ENCODE assay signal across 1 fruit fly cellular context in genomic region chr3R:8670529-8671491, dm6.
A peak's percentile ranks its signal among the peaks of the same experiment; 100 is the strongest.
TF ChIP-seq lines count a peak whose summit lies in the region.

TSS of gene p (minus strand) at chr3R:8670684.

TF ChIP-seq in whole organism, embryonic, 481 proteins besides CTCF, POLR2A, EP300 and RAD21 (continued from another document and continues in another):
- TF ChIP-seq CG3847 (GFP tag; IDR thresholded peaks at IDR 0.05; lab: Robert Waterston, UW) (no peak), CG33213 (GFP tag; optimal IDR thresholded peaks at IDR 0.05; lab: Kevin White, UChicago) (peak; percentile 6), CG6683 (GFP tag; optimal IDR thresholded peaks at IDR 0.05; lab: Kevin White, UChicago) (no peak), CG31441 (GFP tag; IDR thresholded peaks at IDR 0.05; lab: Robert Waterston, UW) (peak; percentile 26; the same call in 1 of the 2 replicates), croc (GFP tag; conservative IDR thresholded peaks at IDR 0.05; lab: Robert Waterston, UW) (no peak), bowl (GFP tag; IDR thresholded peaks at IDR 0.05; lab: Robert Waterston, UW) (no peak), Deaf1 (tag; optimal IDR thresholded peaks at IDR 0.05; lab: Kevin White, UChicago) (no peak), Oli (tag; optimal IDR thresholded peaks at IDR 0.05; lab: Kevin White, UChicago) (peak; percentile 17), CG34224 (GFP tag; IDR thresholded peaks at IDR 0.05; lab: Robert Waterston, UW; ENCODE audit: partially characterized antibody) (no peak), salm (tag; optimal IDR thresholded peaks at IDR 0.05; lab: Kevin White, UChicago) (peak; percentile 64), dmrt99B (tag; optimal IDR thresholded peaks at IDR 0.05; lab: Kevin White, UChicago) (peak; percentile 37), HLH4C (GFP tag; IDR thresholded peaks at IDR 0.05; lab: Robert Waterston, UW; ENCODE audit: partially characterized antibody) (no peak), Ravus (GFP tag; IDR thresholded peaks at IDR 0.05; lab: Robert Waterston, UW) (no peak), phol (tag; optimal IDR thresholded peaks at IDR 0.05; lab: Kevin White, UChicago) (peak; percentile 38), CG15479 (GFP tag; optimal IDR thresholded peaks at IDR 0.05; lab: Kevin White, UChicago) (peak; percentile 68), cad (GFP tag; optimal IDR thresholded peaks at IDR 0.05; lab: Kevin White, UChicago) (no peak), CG17385 (GFP tag; optimal IDR thresholded peaks at IDR 0.05; lab: Kevin White, UChicago) (peak; percentile 36), bcd (GFP tag; optimal IDR thresholded peaks at IDR 0.05; lab: Kevin White, UChicago) (peak; percentile 32), Sox102F (GFP tag; optimal IDR thresholded peaks at IDR 0.05; lab: Kevin White, UChicago) (peak; percentile 41), E2f2 (GFP tag; IDR thresholded peaks at IDR 0.05; lab: Robert Waterston, UW) (no peak), org-1 (GFP tag; optimal IDR thresholded peaks at IDR 0.05; lab: Kevin White, UChicago) (peak; percentile 9), Hey (tag; optimal IDR thresholded peaks at IDR 0.05; lab: Kevin White, UChicago) (no peak), Drgx (GFP tag; IDR thresholded peaks at IDR 0.05; lab: Robert Waterston, UW) (peak; percentile 37), ttk (GFP tag; IDR thresholded peaks at IDR 0.05; lab: Robert Waterston, UW) (peak; percentile 37; the same call in 1 of the 2 replicates), grau (tag; optimal IDR thresholded peaks at IDR 0.05; lab: Kevin White, UChicago) (peak; percentile 15), slp2 (GFP tag; optimal IDR thresholded peaks at IDR 0.05; lab: Kevin White, UChicago) (peak; percentile 36), Neu2 (GFP tag; optimal IDR thresholded peaks at IDR 0.05; lab: Kevin White, UChicago; ENCODE audit: borderline replicate concordance) (peak; percentile 44), chm (GFP tag; IDR thresholded peaks at IDR 0.05; lab: Robert Waterston, UW) (0 out of 2 replicates have a peak, but pooled peaks have one; percentile 32), CG12391 (tag; optimal IDR thresholded peaks at IDR 0.05; lab: Kevin White, UChicago) (peak; percentile 17), Mad (GFP tag; optimal IDR thresholded peaks at IDR 0.05; lab: Kevin White, UChicago) (no peak), Eip74EF (GFP tag; optimal IDR thresholded peaks at IDR 0.05; lab: Kevin White, UChicago) (peak in 1 of 2 experiments; percentile 50), ATbp (GFP tag; optimal IDR thresholded peaks at IDR 0.05; lab: Kevin White, UChicago) (peak; percentile 42), CG4820 (GFP tag; optimal IDR thresholded peaks at IDR 0.05; lab: Kevin White, UChicago) (no peak), CG1233 (GFP tag; optimal IDR thresholded peaks at IDR 0.05; lab: Kevin White, UChicago) (peak; percentile 34), CG11695 (GFP tag; IDR thresholded peaks at IDR 0.05; lab: Robert Waterston, UW) (peak; percentile 26; the same call in 1 of the 3 replicates), PHDP (tag; optimal IDR thresholded peaks at IDR 0.05; lab: Kevin White, UChicago) (peak; percentile 56), CG14710 (tag; optimal IDR thresholded peaks at IDR 0.05; lab: Kevin White, UChicago) (peak; percentile 6), CG10209 (GFP tag; optimal IDR thresholded peaks at IDR 0.05; lab: Kevin White, UChicago) (peak; percentile 43), usp (GFP tag; optimal IDR thresholded peaks at IDR 0.05; lab: Kevin White, UChicago) (no peak), ftz-f1 (GFP tag; optimal IDR thresholded peaks at IDR 0.05; lab: Kevin White, UChicago) (no peak), CG2712 (tag; optimal IDR thresholded peaks at IDR 0.05; lab: Kevin White, UChicago) (peak; percentile 14), esg (GFP tag; conservative IDR thresholded peaks at IDR 0.05; lab: Robert Waterston, UW) (no peak), Jarid2 (GFP tag; optimal IDR thresholded peaks at IDR 0.05; lab: Kevin White, UChicago) (no peak), hb (GFP tag; IDR thresholded peaks at IDR 0.05; lab: Robert Waterston, UW; ENCODE audit: partially characterized antibody) (no peak), Sry-δ (GFP tag; optimal IDR thresholded peaks at IDR 0.05; lab: Kevin White, UChicago) (no peak), onecut (GFP tag; IDR thresholded peaks at IDR 0.05; lab: Robert Waterston, UW) (0 out of 2 replicates have a peak, but pooled peaks have one; percentile 12), pnt (GFP tag; optimal IDR thresholded peaks at IDR 0.05; lab: Kevin White, UChicago) (peak; percentile 34), emc (GFP tag; optimal IDR thresholded peaks at IDR 0.05; lab: Kevin White, UChicago) (peak; percentile 22), mld (GFP tag; IDR thresholded peaks at IDR 0.05; lab: Robert Waterston, UW; ENCODE audit: partially characterized antibody) (no peak), Hr78 (GFP tag; optimal IDR thresholded peaks at IDR 0.05; lab: Kevin White, UChicago) (peak in 1 of 2 experiments; percentile 98), Sox100B (GFP tag; optimal IDR thresholded peaks at IDR 0.05; lab: Kevin White, UChicago) (peak; percentile 40), CG17912 (GFP tag; optimal IDR thresholded peaks at IDR 0.05; lab: Kevin White, UChicago) (no peak), CG2202 (tag; optimal IDR thresholded peaks at IDR 0.05; lab: Kevin White, UChicago) (peak; percentile 15), ap (GFP tag; IDR thresholded peaks at IDR 0.05; lab: Robert Waterston, UW) (no peak), CG34376 (GFP tag; optimal IDR thresholded peaks at IDR 0.05; lab: Kevin White, UChicago) (peak; percentile 91), Ssrp (tag; optimal IDR thresholded peaks at IDR 0.05; lab: Kevin White, UChicago) (no peak), Ptx1 (GFP tag; IDR thresholded peaks at IDR 0.05; lab: Robert Waterston, UW) (0 out of 2 replicates have a peak, but pooled peaks have one; percentile 43), Taf1 (GFP tag; IDR thresholded peaks at IDR 0.05; lab: Robert Waterston, UW) (no peak), sim (GFP tag; IDR thresholded peaks at IDR 0.05; lab: Robert Waterston, UW) (peak; percentile 48; the same call in 1 of the 2 replicates), CG13287 (GFP tag; IDR thresholded peaks at IDR 0.05; lab: Robert Waterston, UW; ENCODE audit: partially characterized antibody) (no peak), Atf3 (GFP tag; optimal IDR thresholded peaks at IDR 0.05; lab: Kevin White, UChicago) (no peak), lmd (GFP tag; IDR thresholded peaks at IDR 0.05; lab: Robert Waterston, UW) (peak; percentile 17; the same call in 1 of the 2 replicates), CG4707 (GFP tag; optimal IDR thresholded peaks at IDR 0.05; lab: Kevin White, UChicago) (peak; percentile 58), CG30403 (GFP tag; optimal IDR thresholded peaks at IDR 0.05; lab: Kevin White, UChicago) (peak; percentile 43), CG10147 (GFP tag; optimal IDR thresholded peaks at IDR 0.05; lab: Kevin White, UChicago) (peak; percentile 18), lab (GFP tag; optimal IDR thresholded peaks at IDR 0.05; lab: Kevin White, UChicago) (peak; percentile 60), aop (GFP tag; IDR thresholded peaks at IDR 0.05; lab: Robert Waterston, UW) (no peak), MTF-1 (GFP tag; optimal IDR thresholded peaks at IDR 0.05; lab: Kevin White, UChicago; ENCODE audit: borderline replicate concordance) (no peak), Lpt (GFP tag; optimal IDR thresholded peaks at IDR 0.05; lab: Kevin White, UChicago) (no peak), CG18262 (tag; optimal IDR thresholded peaks at IDR 0.05; lab: Kevin White, UChicago) (peak; percentile 41), CG16815 (GFP tag; optimal IDR thresholded peaks at IDR 0.05; lab: Kevin White, UChicago) (peak; percentile 6), bsh (GFP tag; optimal IDR thresholded peaks at IDR 0.05; lab: Kevin White, UChicago) (peak in 1 of 2 experiments; percentile 50), CG18619 (GFP tag; optimal IDR thresholded peaks at IDR 0.05; lab: Kevin White, UChicago) (no peak), unc-4 (GFP tag; IDR thresholded peaks at IDR 0.05; lab: Robert Waterston, UW; ENCODE audit: partially characterized antibody) (no peak), Trl (optimal IDR thresholded peaks at IDR 0.05; lab: Kevin White, UChicago) (no peak), Trl (GFP tag; optimal IDR thresholded peaks at IDR 0.05; lab: Kevin White, UChicago) (peak; percentile 27), caup (GFP tag; optimal IDR thresholded peaks at IDR 0.05; lab: Kevin White, UChicago; ENCODE audit: severe bottlenecking) (peak; percentile 61), nau (GFP tag; optimal IDR thresholded peaks at IDR 0.05; lab: Kevin White, UChicago) (peak; percentile 13), inv (GFP tag; IDR thresholded peaks at IDR 0.05; lab: Robert Waterston, UW; ENCODE audit: partially characterized antibody) (no peak), MBD-R2 (GFP tag; IDR thresholded peaks at IDR 0.05; lab: Robert Waterston, UW) (peak; percentile 30; the same call in 1 of the 2 replicates), D (optimal IDR thresholded peaks at IDR 0.05; lab: Kevin White, UChicago) (no peak), D (GFP tag; optimal IDR thresholded peaks at IDR 0.05; lab: Kevin White, UChicago) (no peak), CG15011 (GFP tag; optimal IDR thresholded peaks at IDR 0.05; lab: Kevin White, UChicago) (no peak), Pdp1 (GFP tag; optimal IDR thresholded peaks at IDR 0.05; lab: Kevin White, UChicago) (peak; percentile 11 to 44), wek (GFP tag; optimal IDR thresholded peaks at IDR 0.05; lab: Kevin White, UChicago) (peak; percentile 39), bbx (GFP tag; IDR thresholded peaks at IDR 0.05; lab: Robert Waterston, UW; ENCODE audit: partially characterized antibody) (no peak), Camta (GFP tag; optimal IDR thresholded peaks at IDR 0.05; lab: Kevin White, UChicago) (no peak), CG31388 (GFP tag; optimal IDR thresholded peaks at IDR 0.05; lab: Kevin White, UChicago) (no peak), CG30431 (GFP tag; optimal IDR thresholded peaks at IDR 0.05; lab: Kevin White, UChicago) (no peak), CG12104 (GFP tag; optimal IDR thresholded peaks at IDR 0.05; lab: Kevin White, UChicago) (no peak), tgo (GFP tag; IDR thresholded peaks at IDR 0.05; lab: Robert Waterston, UW) (no peak), CG1602 (GFP tag; optimal IDR thresholded peaks at IDR 0.05; lab: Kevin White, UChicago) (no peak), CG17328 (GFP tag; IDR thresholded peaks at IDR 0.05; lab: Robert Waterston, UW) (0 out of 2 replicates have a peak, but pooled peaks have one; percentile 22), pho (GFP tag; optimal IDR thresholded peaks at IDR 0.05; lab: Kevin White, UChicago) (no peak), CG11723 (GFP tag; optimal IDR thresholded peaks at IDR 0.05; lab: Kevin White, UChicago) (no peak), Blimp-1 (GFP tag; optimal IDR thresholded peaks at IDR 0.05; lab: Kevin White, UChicago) (peak; percentile 34), CG17359 (tag; optimal IDR thresholded peaks at IDR 0.05; lab: Kevin White, UChicago) (peak; percentile 71), dimm (GFP tag; IDR thresholded peaks at IDR 0.05; lab: Robert Waterston, UW) (no peak), cas (GFP tag; IDR thresholded peaks at IDR 0.05; lab: Robert Waterston, UW) (0 out of 2 replicates have a peak, but pooled peaks have one; percentile 13), sisA (GFP tag; IDR thresholded peaks at IDR 0.05; lab: Robert Waterston, UW) (no peak), eve (GFP tag; optimal IDR thresholded peaks at IDR 0.05; lab: Kevin White, UChicago) (no peak), CG8089 (GFP tag; optimal IDR thresholded peaks at IDR 0.05; lab: Kevin White, UChicago) (no peak), CG10979 (tag; optimal IDR thresholded peaks at IDR 0.05; lab: Kevin White, UChicago) (peak; percentile 34), cg (GFP tag; optimal IDR thresholded peaks at IDR 0.05; lab: Kevin White, UChicago) (no peak), CG18599 (GFP tag; optimal IDR thresholded peaks at IDR 0.05; lab: Kevin White, UChicago) (peak; percentile 66), sob (GFP tag; IDR thresholded peaks at IDR 0.05; lab: Robert Waterston, UW) (no peak), CG4730 (GFP tag; IDR thresholded peaks at IDR 0.05; lab: Robert Waterston, UW) (no peak), pros (GFP tag; optimal IDR thresholded peaks at IDR 0.05; lab: Kevin White, UChicago) (no peak), CG17361 (GFP tag; IDR thresholded peaks at IDR 0.05; lab: Robert Waterston, UW) (no peak), chif (GFP tag; optimal IDR thresholded peaks at IDR 0.05; lab: Kevin White, UChicago) (peak in 1 of 2 experiments; percentile 31), CG9437 (GFP tag; optimal IDR thresholded peaks at IDR 0.05; lab: Kevin White, UChicago) (no peak), cwo (GFP tag; optimal IDR thresholded peaks at IDR 0.05; lab: Kevin White, UChicago) (peak; percentile 78), btn (GFP tag; optimal IDR thresholded peaks at IDR 0.05; lab: Kevin White, UChicago) (no peak), Doc2 (GFP tag; IDR thresholded peaks at IDR 0.05; lab: Robert Waterston, UW) (no peak), tin (GFP tag; optimal IDR thresholded peaks at IDR 0.05; lab: Kevin White, UChicago) (peak; percentile 43), CG17829 (tag; optimal IDR thresholded peaks at IDR 0.05; lab: Kevin White, UChicago) (peak; percentile 26), CG3838 (GFP tag; optimal IDR thresholded peaks at IDR 0.05; lab: Kevin White, UChicago) (no peak), zen2 (GFP tag; IDR thresholded peaks at IDR 0.05; lab: Robert Waterston, UW; ENCODE audit: partially characterized antibody) (no peak), CoRest (tag; optimal IDR thresholded peaks at IDR 0.05; lab: Kevin White, UChicago) (peak; percentile 11), CG6813 (GFP tag; optimal IDR thresholded peaks at IDR 0.05; lab: Kevin White, UChicago) (peak; percentile 5), crc (GFP tag; optimal IDR thresholded peaks at IDR 0.05; lab: Kevin White, UChicago) (peak; percentile 7), zen (tag; optimal IDR thresholded peaks at IDR 0.05; lab: Kevin White, UChicago) (no peak), pita (GFP tag; optimal IDR thresholded peaks at IDR 0.05; lab: Kevin White, UChicago) (no peak), ind (GFP tag; optimal IDR thresholded peaks at IDR 0.05; lab: Kevin White, UChicago) (peak; percentile 30), CG7271 (tag; optimal IDR thresholded peaks at IDR 0.05; lab: Kevin White, UChicago) (peak; percentile 8), HmgD (GFP tag; optimal IDR thresholded peaks at IDR 0.05; lab: Kevin White, UChicago) (no peak), Adf1 (GFP tag; IDR thresholded peaks at IDR 0.05; lab: Robert Waterston, UW) (no peak), maf-S (GFP tag; optimal IDR thresholded peaks at IDR 0.05; lab: Kevin White, UChicago) (no peak), CG5953 (GFP tag; IDR thresholded peaks at IDR 0.05; lab: Robert Waterston, UW) (peak; percentile 3; the same call in 1 of the 2 replicates), B-H1 (GFP tag; IDR thresholded peaks at IDR 0.05; lab: Robert Waterston, UW) (no peak; the same call in 2 of the 3 replicates), CG8944 (GFP tag; optimal IDR thresholded peaks at IDR 0.05; lab: Kevin White, UChicago) (no peak)
